Worm (Caenorhabditis elegans) whole organism, early embryonic: ENCODE data around the gene wdr-31.

Experiments used
- B0310.2 ChIP-seq: sonication (generic microtip); optimal IDR thresholded peaks from 2 replicates; lab custom pipeline; 2016; ENCODE audit warnings: mild to moderate bottlenecking, missing genetic modification characterization, missing compliant biosample characterization
- F13C5.2 ChIP-seq: sonication (generic microtip); optimal IDR thresholded peaks from 2 replicates; lab custom pipeline; 2017; ENCODE audit warnings: mild to moderate bottlenecking, missing genetic modification characterization, inconsistent platforms, missing compliant biosample characterization
- aly-1 ChIP-seq: sonication (generic microtip); optimal IDR thresholded peaks from 2 replicates; lab custom pipeline; 2016; ENCODE audit warnings: missing genetic modification characterization, missing compliant biosample characterization
- ama-1 ChIP-seq: fragments of 150-350 bp; optimal IDR thresholded peaks from 2 replicates; lab custom pipeline; 2014
- ceh-13 ChIP-seq: fragments of 200-800 bp; sonication (Bioruptor generic); optimal IDR thresholded peaks from 2 replicates; lab custom pipeline; 2018; ENCODE audit warnings: mild to moderate bottlenecking, missing genetic modification characterization, missing compliant biosample characterization
- ceh-36 ChIP-seq: sonication (generic microtip); optimal IDR thresholded peaks from 2 replicates; lab custom pipeline; 2016; ENCODE audit warnings: missing genetic modification characterization, inconsistent platforms, missing compliant biosample characterization
- ets-7 ChIP-seq: sonication (generic microtip); optimal IDR thresholded peaks from 2 replicates; lab custom pipeline; 2016; ENCODE audit warnings: missing genotype, missing genetic modification characterization, missing compliant biosample characterization
- flt-1 ChIP-seq: fragments of 200-800 bp; sonication (Bioruptor generic); IDR thresholded peaks from 2 replicates; pipeline ENCODE4 v1.3.6; 2022; ENCODE audit warnings: missing genetic modification characterization, missing compliant biosample characterization
- hmbx-1 ChIP-seq: sonication (generic microtip); optimal IDR thresholded peaks from 2 replicates; lab custom pipeline; 2016; ENCODE audit warnings: mild to moderate bottlenecking, missing genetic modification characterization, missing compliant biosample characterization
- hmg-4 ChIP-seq: fragments of 200-800 bp; sonication (Bioruptor generic); optimal IDR thresholded peaks from 2 replicates; lab custom pipeline; 2018; ENCODE audit warnings: mild to moderate bottlenecking, missing genetic modification characterization, missing compliant biosample characterization
- hnd-1 ChIP-seq: sonication (generic microtip); optimal IDR thresholded peaks from 2 replicates; lab custom pipeline; 2016; ENCODE audit warnings: missing genetic modification characterization, missing compliant biosample characterization
- pes-1 ChIP-seq: fragments of 200-800 bp; sonication (Bioruptor generic); IDR thresholded peaks from 2 replicates; pipeline ENCODE4 v1.3.6; 2022; ENCODE audit warnings: missing genetic modification reagents, missing genetic modification characterization, missing compliant biosample characterization
- scrt-1 ChIP-seq: fragments of 200-800 bp; sonication (Bioruptor generic); IDR thresholded peaks from 2 replicates; pipeline ENCODE4 v1.3.6; 2022; ENCODE audit warnings: missing genetic modification characterization, missing compliant biosample characterization
- sea-1 ChIP-seq: fragments of 200-800 bp; sonication (Bioruptor generic); conservative IDR thresholded peaks from 2 replicates; pipeline ENCODE4 v1.3.6; 2022; ENCODE audit warnings: missing genetic modification characterization, missing compliant biosample characterization
- tbx-11 ChIP-seq: fragments of 200-800 bp; sonication (Bioruptor generic); IDR thresholded peaks from 2 replicates; pipeline ENCODE4 v1.3.6; 2022; ENCODE audit warnings: missing genetic modification characterization, missing compliant biosample characterization
- tbx-37 ChIP-seq: fragments of 200-800 bp; sonication (Bioruptor generic); conservative IDR thresholded peaks from 2 replicates; pipeline ENCODE4 v1.3.6; 2022; ENCODE audit warnings: missing genetic modification reagents, missing genetic modification characterization, missing compliant biosample characterization
- tra-4 ChIP-seq: sonication (generic microtip); optimal IDR thresholded peaks from 2 replicates; lab custom pipeline; 2017; ENCODE audit warnings: missing genetic modification characterization, missing compliant biosample characterization

The wdr-31 gene

ce11 chrII:2717335-2717734 is 17.8 kb downstream of the wdr-31 start, which contains the start of gene T05A8.3:
Gene T05A8.3, minus strand, starts transcription at chrII:2717435.
- no peak for TF ChIP-seq hnd-1 (tag; lab: Kevin White, UChicago)
- no peak for TF ChIP-seq pes-1 (GFP tag; lab: Robert Waterston, UW)
- no peak for TF ChIP-seq aly-1 (tag; lab: Kevin White, UChicago)
- TF ChIP-seq scrt-1 (GFP tag; lab: Robert Waterston, UW) = no peak
- TF ChIP-seq ets-7 (tag; lab: Kevin White, UChicago) = no peak
- no peak for TF ChIP-seq tra-4
- no peak for TF ChIP-seq F13C5.2 (tag; lab: Kevin White, UChicago)
- no peak for TF ChIP-seq hmg-4 (GFP tag; lab: Kevin White, UChicago)
- TF ChIP-seq B0310.2 (tag; lab: Kevin White, UChicago) = no peak
- TF ChIP-seq ama-1 (lab: Kevin White, UChicago) = no peak
- TF ChIP-seq ceh-13 (GFP tag; lab: Kevin White, UChicago) = no peak
- no peak for TF ChIP-seq flt-1 (GFP tag; lab: Robert Waterston, UW)
- no peak for TF ChIP-seq sea-1 (GFP tag; lab: Robert Waterston, UW)

DNA sequence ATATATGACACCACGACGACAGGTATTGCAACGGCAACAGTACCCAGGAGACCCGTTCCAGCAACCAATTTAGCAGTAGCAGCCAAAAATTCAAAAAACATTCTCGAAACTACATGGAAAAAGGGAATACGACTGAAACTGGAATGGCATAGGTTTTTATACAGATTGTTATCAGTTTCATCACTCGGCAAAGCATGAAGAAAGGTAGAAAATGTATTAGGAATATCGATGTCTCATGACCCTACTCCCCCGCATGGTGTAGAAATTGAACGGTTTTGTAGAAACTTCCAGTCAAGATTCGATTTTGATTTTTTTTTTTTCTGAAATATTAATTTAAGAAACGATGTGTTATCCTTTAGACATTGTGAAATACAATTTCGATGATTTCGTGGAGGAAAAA is 24.2 kb downstream of the wdr-31 start, which contains the start of gene T05A8.2:
TSS of gene T05A8.2 (minus strand) at position 101 of the 400 bp plus-strand sequence.
- TF ChIP-seq ceh-13 (GFP tag; lab: Kevin White, UChicago) (no peak), hmbx-1 (no peak), tra-4 (no peak), F13C5.2 (tag; lab: Kevin White, UChicago) (no peak), ceh-36 (tag; lab: Kevin White, UChicago) (no peak), hnd-1 (tag; lab: Kevin White, UChicago) (no peak), ets-7 (tag; lab: Kevin White, UChicago) (no peak), flt-1 (GFP tag; lab: Robert Waterston, UW) (no peak), pes-1 (GFP tag; lab: Robert Waterston, UW) (no peak), sea-1 (GFP tag; lab: Robert Waterston, UW) (no peak), B0310.2 (tag; lab: Kevin White, UChicago) (no peak), tbx-11 (GFP tag; lab: Robert Waterston, UW) (no peak), aly-1 (tag; lab: Kevin White, UChicago) (no peak), tbx-37 (GFP tag; lab: Robert Waterston, UW) (no peak), ama-1 (lab: Kevin White, UChicago) (no peak), hmg-4 (GFP tag; lab: Kevin White, UChicago) (no peak)

ce11 chrII:2709942-2710341 is 25.1 kb downstream of the wdr-31 start, which contains the start of gene T05A8.1:
Gene T05A8.1, minus strand, starts transcription at chrII:2710042.
- no peak for TF ChIP-seq hmbx-1
- TF ChIP-seq tbx-37 (GFP tag; lab: Robert Waterston, UW) = no peak
- TF ChIP-seq F13C5.2 (tag; lab: Kevin White, UChicago) = no peak
- no peak for TF ChIP-seq ama-1 (lab: Kevin White, UChicago)
- TF ChIP-seq pes-1 (GFP tag; lab: Robert Waterston, UW) = no peak
- TF ChIP-seq ceh-13 (GFP tag; lab: Kevin White, UChicago) = no peak
- no peak for TF ChIP-seq ets-7 (tag; lab: Kevin White, UChicago)
- no peak for TF ChIP-seq tra-4
- TF ChIP-seq sea-1 (GFP tag; lab: Robert Waterston, UW) = no peak
- TF ChIP-seq ceh-36 (tag; lab: Kevin White, UChicago) = no peak
- no peak for TF ChIP-seq B0310.2 (tag; lab: Kevin White, UChicago)

- TF ChIP-seq tbx-11 (GFP tag; lab: Robert Waterston, UW) (no peak), sea-1 (GFP tag; lab: Robert Waterston, UW) (no peak), tra-4 (no peak), pes-1 (GFP tag; lab: Robert Waterston, UW) (no peak), flt-1 (GFP tag; lab: Robert Waterston, UW) (no peak), hmbx-1 (no peak), F13C5.2 (tag; lab: Kevin White, UChicago) (no peak), ets-7 (tag; lab: Kevin White, UChicago) (no peak), hmg-4 (GFP tag; lab: Kevin White, UChicago) (no peak), tbx-37 (GFP tag; lab: Robert Waterston, UW) (no peak), ceh-13 (GFP tag; lab: Kevin White, UChicago) (no peak), B0310.2 (tag; lab: Kevin White, UChicago) (no peak)
Measured at ce11 chrII:2707872-2708271, 27.2 kb downstream of the wdr-31 start, which contains the start of gene Y47G7B.2. Gene Y47G7B.2, minus strand, starts transcription at chrII:2708014.

DNA sequence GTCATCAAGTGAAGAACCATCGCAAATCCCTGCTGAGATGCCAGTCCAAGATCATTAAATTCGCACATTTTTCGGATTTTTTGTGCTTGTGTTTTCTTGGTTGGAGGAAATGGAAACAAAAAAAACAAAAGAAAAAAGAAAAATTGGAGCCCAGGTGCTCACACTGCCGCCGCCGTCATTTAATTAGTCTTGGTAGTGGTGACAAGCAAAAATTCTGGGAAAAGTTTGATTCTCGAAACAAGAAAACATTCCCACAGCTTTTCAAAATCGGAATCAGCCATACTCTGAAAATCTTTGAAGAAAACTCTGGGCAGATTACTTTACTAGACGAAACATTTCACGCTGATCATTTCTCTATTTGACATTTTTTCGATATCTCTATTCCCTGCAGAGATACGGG is 29.9 kb downstream of the wdr-31 start, which contains the start of gene srh-128:
TSS of gene srh-128 (minus strand) at position 101 of the 400 bp plus-strand sequence.
- TF ChIP-seq tbx-11 (GFP tag; lab: Robert Waterston, UW) (no peak), ama-1 (lab: Kevin White, UChicago) (no peak), B0310.2 (tag; lab: Kevin White, UChicago) (no peak), ceh-13 (GFP tag; lab: Kevin White, UChicago) (no peak), tra-4 (no peak)

- TF ChIP-seq hnd-1 (tag; lab: Kevin White, UChicago) (no peak), B0310.2 (tag; lab: Kevin White, UChicago) (no peak), tra-4 (no peak), F13C5.2 (tag; lab: Kevin White, UChicago) (no peak), sea-1 (GFP tag; lab: Robert Waterston, UW) (no peak)
Measured at ce11 chrII:2702757-2703156, 32.3 kb downstream of the wdr-31 start, which contains the start of gene sri-60. Gene sri-60, minus strand, starts transcription at chrII:2702857.

DNA sequence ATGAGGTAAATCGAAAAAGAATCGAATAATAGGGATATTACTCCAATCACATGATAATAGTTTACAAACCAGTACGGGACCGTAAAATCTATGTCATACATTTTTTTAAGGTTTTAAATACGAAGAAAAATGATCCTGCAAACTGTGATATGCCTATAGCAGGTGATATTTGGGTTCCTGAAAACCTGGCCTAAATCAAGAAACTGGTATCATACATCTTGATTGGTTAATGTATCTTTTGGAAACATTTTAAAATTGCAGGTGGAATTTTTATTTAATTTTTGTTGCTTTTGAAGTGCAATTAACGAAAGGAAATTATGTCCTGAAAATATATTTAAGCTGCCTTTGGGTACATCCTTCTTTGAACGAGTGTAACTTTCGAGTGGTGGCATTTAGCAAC is 34.9 kb downstream of the wdr-31 start, which contains the start of gene sri-61:
TSS of gene sri-61 (minus strand) at position 101 of the 400 bp plus-strand sequence.
- TF ChIP-seq pes-1 (GFP tag; lab: Robert Waterston, UW) = no peak
- TF ChIP-seq ama-1 (lab: Kevin White, UChicago) = no peak
- TF ChIP-seq ceh-13 (GFP tag; lab: Kevin White, UChicago) = no peak
- no peak for TF ChIP-seq hnd-1 (tag; lab: Kevin White, UChicago)
- TF ChIP-seq F13C5.2 (tag; lab: Kevin White, UChicago) = no peak
- TF ChIP-seq aly-1 (tag; lab: Kevin White, UChicago) = no peak
- no peak for TF ChIP-seq sea-1 (GFP tag; lab: Robert Waterston, UW)
- no peak for TF ChIP-seq ets-7 (tag; lab: Kevin White, UChicago)
- no peak for TF ChIP-seq tra-4
- TF ChIP-seq flt-1 (GFP tag; lab: Robert Waterston, UW) = no peak
- TF ChIP-seq ceh-36 (tag; lab: Kevin White, UChicago) = no peak
- TF ChIP-seq hmg-4 (GFP tag; lab: Kevin White, UChicago) = no peak
- TF ChIP-seq scrt-1 (GFP tag; lab: Robert Waterston, UW) = no peak
